Worm (Caenorhabditis elegans): ENCODE results near the gene Y82E9BR.6.

Gene Y82E9BR.6

ce11 chrIII:1428448-1428847 is 47.4 kb downstream of the Y82E9BR.6 start:
- TF ChIP-seq lsy-2 (tag; optimal IDR thresholded peaks at IDR 0.05) (no peak), efl-1 (optimal IDR thresholded peaks at IDR 0.05) (no peak), efl-1 (GFP tag; optimal IDR thresholded peaks at IDR 0.05 in 1 of 2) (peak in 1 of 2 experiments; percentile 16)

ce11 chrIII:1429275-1429674 is 48.3 kb downstream of the Y82E9BR.6 start:
- TF ChIP-seq C04F5.9 (tag; optimal IDR thresholded peaks at IDR 0.05) (no peak), rnt-1 (tag; optimal IDR thresholded peaks at IDR 0.05) (no peak), efl-3 (GFP tag; optimal IDR thresholded peaks at IDR 0.05) (no peak), nhr-28 (tag; optimal IDR thresholded peaks at IDR 0.05) (no peak), elt-3 (tag; optimal IDR thresholded peaks at IDR 0.05) (no peak), jun-1 (tag; optimal IDR thresholded peaks at IDR 0.05) (no peak), fkh-8 (tag; optimal IDR thresholded peaks at IDR 0.05) (no peak), unc-130 (tag; optimal IDR thresholded peaks at IDR 0.05) (no peak), sox-4 (tag; optimal IDR thresholded peaks at IDR 0.05) (no peak), ceh-82 (tag; optimal IDR thresholded peaks at IDR 0.05) (no peak), unc-86 (tag; optimal IDR thresholded peaks at IDR 0.05) (no peak)

ce11 chrIII:1429920-1430437 is 49.0 kb downstream of the Y82E9BR.6 start:
- TF ChIP-seq hpl-2 (GFP tag; optimal IDR thresholded peaks at IDR 0.05) (no peak), swsn-7 (tag; optimal IDR thresholded peaks at IDR 0.05) (peak; percentile 27), lin-35 (GFP tag; optimal IDR thresholded peaks at IDR 0.05) (peak in 1 of 2 experiments; percentile 1), lin-14 (GFP tag; optimal IDR thresholded peaks at IDR 0.05) (no peak), snu-23 (GFP tag; optimal IDR thresholded peaks at IDR 0.05) (peak; percentile 54), unc-130 (tag; optimal IDR thresholded peaks at IDR 0.05) (no peak), dpl-1 (GFP tag; optimal IDR thresholded peaks at IDR 0.05) (peak in 2 of 3 experiments; percentile 17 to 39), mep-1 (tag; optimal IDR thresholded peaks at IDR 0.05) (peak; percentile 46), mdl-1 (tag; optimal IDR thresholded peaks at IDR 0.05) (peak in 1 of 2 experiments; percentile 0), ceh-82 (tag; optimal IDR thresholded peaks at IDR 0.05) (peak in 1 of 3 experiments; percentile 30), lsy-2 (tag; optimal IDR thresholded peaks at IDR 0.05) (peak; percentile 40 to 51), efl-1 (optimal IDR thresholded peaks at IDR 0.05) (peak; percentile 23 to 25), efl-1 (GFP tag; optimal IDR thresholded peaks at IDR 0.05 in 1 of 2) (peak; percentile 53 to 91), nhr-85 (tag) (peak; percentile 39)
